Fruit fly (Drosophila melanogaster) whole organism, embryonic: ENCODE measurements around the gene Sdic4.

Experiments used
- Atf-2 ChIP-seq: fragments of 200-800 bp; sonication (Bioruptor generic); optimal IDR thresholded peaks from 2 replicates; lab custom pipeline; 2016; ENCODE audit warnings: missing biosample characterization, missing genetic modification characterization
- Blimp-1 ChIP-seq: fragments of 200-800 bp; sonication (Bioruptor generic); optimal IDR thresholded peaks from 3 replicates; lab custom pipeline; 2018; ENCODE audit warnings: missing biosample characterization, missing genetic modification characterization, mild to moderate bottlenecking, moderate library complexity, missing genetic modification reagents
- Bteb2 ChIP-seq: fragments of 200-800 bp; sonication (Bioruptor generic); optimal IDR thresholded peaks from 2 replicates; lab custom pipeline; 2016; ENCODE audit warnings: missing biosample characterization, missing genetic modification characterization
- CG1024 ChIP-seq: fragments of 200-800 bp; sonication (Bioruptor generic); IDR thresholded peaks from 2 replicates; pipeline ENCODE4 v1.3.6; 2022; ENCODE audit warnings: missing biosample characterization, missing genetic modification characterization
- CG10321 ChIP-seq: fragments of 200-800 bp; sonication (Bioruptor generic); IDR thresholded peaks from 2 replicates; pipeline ENCODE4 v1.3.6; 2022; ENCODE audit warnings: missing biosample characterization, missing genetic modification characterization
- CG10462 ChIP-seq: fragments of 200-800 bp; sonication (Bioruptor generic); optimal IDR thresholded peaks from 2 replicates; lab custom pipeline; 2016; ENCODE audit warnings: missing biosample characterization, missing genetic modification characterization
- CG11085 ChIP-seq: fragments of 200-800 bp; sonication (Bioruptor generic); IDR thresholded peaks from 2 replicates; pipeline ENCODE4 v1.3.6; 2022; ENCODE audit warnings: missing biosample characterization, missing genetic modification characterization
- CG11504 ChIP-seq: fragments of 200-800 bp; sonication (Bioruptor generic); optimal IDR thresholded peaks from 3 replicates; lab custom pipeline; 2019; ENCODE audit warnings: missing biosample characterization, mild to moderate bottlenecking, missing genetic modification characterization, moderate library complexity
- CG11695 ChIP-seq: fragments of 200-800 bp; sonication (Bioruptor generic); IDR thresholded peaks from 3 replicates; pipeline ENCODE4 v1.3.6; 2022; ENCODE audit warnings: missing biosample characterization, missing genetic modification characterization
- CG12104 ChIP-seq: fragments of 200-800 bp; sonication (Bioruptor generic); optimal IDR thresholded peaks from 3 replicates; lab custom pipeline; 2016; ENCODE audit warnings: missing biosample characterization, missing genetic modification characterization
- CG12769 ChIP-seq: fragments of 200-800 bp; sonication (Bioruptor generic); optimal IDR thresholded peaks from 2 replicates; lab custom pipeline; 2019; ENCODE audit warnings: missing biosample characterization, mild to moderate bottlenecking, missing genetic modification characterization, moderate library complexity
- CG13894 ChIP-seq: fragments of 200-800 bp; sonication (Bioruptor generic); optimal IDR thresholded peaks from 3 replicates; lab custom pipeline; 2018; ENCODE audit warnings: missing biosample characterization, mild to moderate bottlenecking, missing genetic modification characterization, moderate library complexity
- CG17359 ChIP-seq: fragments of 200-800 bp; sonication (Bioruptor generic); optimal IDR thresholded peaks from 3 replicates; lab custom pipeline; 2018; ENCODE audit warnings: missing biosample characterization, mild to moderate bottlenecking, missing genetic modification characterization, moderate library complexity
- CG18599 ChIP-seq: fragments of 200-800 bp; sonication (Bioruptor generic); optimal IDR thresholded peaks from 3 replicates; lab custom pipeline; 2017; ENCODE audit warnings: missing biosample characterization, missing genetic modification characterization, mild to moderate bottlenecking, moderate library complexity, missing genetic modification reagents
- CG2116 ChIP-seq: fragments of 200-800 bp; sonication (Bioruptor generic); optimal IDR thresholded peaks from 3 replicates; lab custom pipeline; 2018; ENCODE audit warnings: missing biosample characterization, mild to moderate bottlenecking, missing genetic modification characterization
- CG34422 ChIP-seq: fragments of 200-800 bp; sonication (Bioruptor generic); IDR thresholded peaks from 3 replicates; pipeline ENCODE4 v1.3.6; 2022; ENCODE audit warnings: missing biosample characterization, missing genetic modification characterization
- CG4282 ChIP-seq: fragments of 200-800 bp; sonication (Bioruptor generic); optimal IDR thresholded peaks from 2 replicates; lab custom pipeline; 2016; ENCODE audit warnings: missing biosample characterization, missing genetic modification characterization
- CG4820 ChIP-seq: fragments of 200-800 bp; sonication (Bioruptor generic); optimal IDR thresholded peaks from 3 replicates; lab custom pipeline; 2016; ENCODE audit warnings: missing biosample characterization, missing genetic modification characterization
- CG5953 ChIP-seq: fragments of 200-800 bp; sonication (Bioruptor generic); IDR thresholded peaks from 2 replicates; pipeline ENCODE4 v1.3.6; 2022; ENCODE audit warnings: missing biosample characterization, missing genetic modification characterization
- Dip2 ChIP-seq: fragments of 200-800 bp; sonication (Bioruptor generic); IDR thresholded peaks from 2 replicates; pipeline ENCODE4 v1.3.6; 2022; ENCODE audit warnings: missing biosample characterization, missing genetic modification characterization
- HmgZ ChIP-seq: fragments of 200-800 bp; sonication (Bioruptor generic); optimal IDR thresholded peaks from 2 replicates; lab custom pipeline; 2018; ENCODE audit warnings: missing biosample characterization, mild to moderate bottlenecking, missing genetic modification characterization
- Nf-YA ChIP-seq: fragments of 200-800 bp; sonication (Bioruptor generic); IDR thresholded peaks from 2 replicates; pipeline ENCODE4 v1.3.6; 2022; ENCODE audit warnings: missing biosample characterization, missing genetic modification characterization
- Nf-YB ChIP-seq: fragments of 200-800 bp; sonication (Bioruptor generic); optimal IDR thresholded peaks from 3 replicates; lab custom pipeline; 2019; ENCODE audit warnings: missing biosample characterization, mild to moderate bottlenecking, missing genetic modification characterization, moderate library complexity
- Ptx1 ChIP-seq: fragments of 200-800 bp; sonication (Bioruptor generic); IDR thresholded peaks from 2 replicates; pipeline ENCODE4 v1.3.6; 2022; ENCODE audit warnings: missing biosample characterization, missing genetic modification characterization
- Scr ChIP-seq: fragments of 200-800 bp; sonication (Bioruptor generic); IDR thresholded peaks from 2 replicates; pipeline ENCODE4 v1.3.6; 2022; ENCODE audit warnings: missing biosample characterization, missing genetic modification characterization; ENCODE audit not compliant: partially characterized antibody
- Sox100B ChIP-seq: fragments of 200-800 bp; sonication (Bioruptor generic); optimal IDR thresholded peaks from 3 replicates; lab custom pipeline; 2018; ENCODE audit warnings: missing biosample characterization, mild to moderate bottlenecking, missing genetic modification characterization
- Vsx1 ChIP-seq: fragments of 200-800 bp; sonication (Bioruptor generic); optimal IDR thresholded peaks from 2 replicates; lab custom pipeline; 2017; ENCODE audit warnings: missing biosample characterization, mild to moderate bottlenecking, missing genetic modification characterization, missing genetic modification reagents
- abd-A ChIP-seq: fragments of 200-800 bp; sonication (Bioruptor generic); optimal IDR thresholded peaks from 3 replicates; lab custom pipeline; 2019; ENCODE audit warnings: missing biosample characterization, mild to moderate bottlenecking, missing genetic modification characterization, moderate library complexity
- cg ChIP-seq: fragments of 200-800 bp; sonication (Bioruptor generic); optimal IDR thresholded peaks from 3 replicates; lab custom pipeline; 2019; ENCODE audit warnings: missing biosample characterization, mild to moderate bottlenecking, missing genetic modification characterization, moderate library complexity
- chinmo ChIP-seq: fragments of 200-800 bp; sonication (Bioruptor generic); IDR thresholded peaks from 4 replicates; pipeline ENCODE4 v1.3.6; 2022; ENCODE audit warnings: missing biosample characterization, missing genetic modification characterization; ENCODE audit not compliant: partially characterized antibody
- crol ChIP-seq: fragments of 200-800 bp; sonication (Bioruptor generic); IDR thresholded peaks from 2 replicates; pipeline ENCODE4 v1.3.6; 2022; ENCODE audit warnings: missing biosample characterization, missing genetic modification characterization
- dmrt11E ChIP-seq: fragments of 200-800 bp; sonication (Bioruptor generic); optimal IDR thresholded peaks from 3 replicates; lab custom pipeline; 2018; ENCODE audit warnings: missing biosample characterization, mild to moderate bottlenecking, missing genetic modification characterization, moderate library complexity
- fru ChIP-seq: fragments of >200 bp; optimal IDR thresholded peaks from 2 replicates; lab custom pipeline; 2017
- gce ChIP-seq: fragments of 200-800 bp; sonication (Bioruptor generic); IDR thresholded peaks from 3 replicates; pipeline ENCODE4 v1.3.6; 2022; ENCODE audit warnings: missing biosample characterization, missing genetic modification characterization
- gem ChIP-seq: fragments of 200-800 bp; sonication (Bioruptor generic); optimal IDR thresholded peaks from 2 replicates; lab custom pipeline; 2019; ENCODE audit warnings: missing biosample characterization, mild to moderate bottlenecking, missing genetic modification characterization, moderate library complexity
- grn ChIP-seq: fragments of 200-800 bp; sonication (Bioruptor generic); optimal IDR thresholded peaks from 3 replicates; lab custom pipeline; 2017; ENCODE audit warnings: missing biosample characterization, missing genetic modification characterization
- kni ChIP-seq: fragments of 200-800 bp; sonication (Bioruptor generic); optimal IDR thresholded peaks from 3 replicates; lab custom pipeline; 2017; ENCODE audit warnings: mild to moderate bottlenecking, missing biosample characterization, missing genetic modification reagents, missing genetic modification characterization
- lbe ChIP-seq: fragments of 200-800 bp; sonication (Bioruptor generic); optimal IDR thresholded peaks from 2 replicates; lab custom pipeline; 2016; ENCODE audit warnings: missing biosample characterization, mild to moderate bottlenecking, missing genetic modification characterization
- mam ChIP-seq: fragments of 200-800 bp; sonication (Bioruptor generic); optimal IDR thresholded peaks from 3 replicates; lab custom pipeline; 2016; ENCODE audit warnings: missing biosample characterization, missing genetic modification characterization
- onecut ChIP-seq: fragments of 200-800 bp; sonication (Bioruptor generic); IDR thresholded peaks from 2 replicates; pipeline ENCODE4 v1.3.6; 2022; ENCODE audit warnings: missing biosample characterization, missing genetic modification characterization
- sd ChIP-seq: fragments of 200-800 bp; sonication (Bioruptor generic); optimal IDR thresholded peaks from 3 replicates; lab custom pipeline; 2018; ENCODE audit warnings: missing biosample characterization, mild to moderate bottlenecking, missing genetic modification characterization, moderate library complexity
- sna ChIP-seq: fragments of 200-800 bp; sonication (Bioruptor generic); IDR thresholded peaks from 2 replicates; pipeline ENCODE4 v1.3.6; 2022; ENCODE audit warnings: missing biosample characterization, missing genetic modification characterization; ENCODE audit not compliant: partially characterized antibody
- tna ChIP-seq: fragments of 200-800 bp; sonication (Bioruptor generic); IDR thresholded peaks from 2 replicates; pipeline ENCODE4 v1.3.6; 2022; ENCODE audit warnings: missing biosample characterization, missing genetic modification characterization; ENCODE audit not compliant: partially characterized antibody
- vvl ChIP-seq: fragments of 200-800 bp; sonication (Bioruptor generic); IDR thresholded peaks from 2 replicates; pipeline ENCODE4 v1.3.6; 2022; ENCODE audit warnings: missing biosample characterization, missing genetic modification characterization
- wor ChIP-seq: fragments of 200-800 bp; sonication (Bioruptor generic); IDR thresholded peaks from 2 replicates; pipeline ENCODE4 v1.3.6; 2022; ENCODE audit warnings: missing biosample characterization, missing genetic modification characterization

Sdic4 gene

dm6 chrX:20238736-20239607 is 14.2 kb upstream of the Sdic4 start (continued):
- TF ChIP-seq HmgZ (tag; lab: Kevin White, UChicago) (no peak), Nf-YB (GFP tag; lab: Kevin White, UChicago) (no peak), vvl (GFP tag; lab: Robert Waterston, UW) (peak; percentile 62; the same call in 1 of the 2 replicates), Dip2 (GFP tag; lab: Robert Waterston, UW) (peak; percentile 70), CG12104 (GFP tag; lab: Kevin White, UChicago) (no peak), CG11085 (GFP tag; lab: Robert Waterston, UW) (no peak)

- TF ChIP-seq CG1024 (GFP tag; lab: Robert Waterston, UW), result no peak
- peak; percentile 82; the same call in 2 of the 4 replicates for TF ChIP-seq chinmo (GFP tag; lab: Robert Waterston, UW)
- no peak for TF ChIP-seq gem
- TF ChIP-seq CG12769 (tag; lab: Kevin White, UChicago), result peak; percentile 89
- peak; percentile 96 for TF ChIP-seq vvl (GFP tag; lab: Robert Waterston, UW)
- no peak for TF ChIP-seq CG4820 (GFP tag; lab: Kevin White, UChicago)
- TF ChIP-seq CG17359, result no peak
- TF ChIP-seq CG10321 (GFP tag; lab: Robert Waterston, UW), result no peak
- TF ChIP-seq sd (tag; lab: Kevin White, UChicago), result peak; percentile 2
- TF ChIP-seq Vsx1, result peak; percentile 47
- peak; percentile 8 for TF ChIP-seq kni
- TF ChIP-seq grn, result peak; percentile 82
- peak; percentile 80 for TF ChIP-seq Blimp-1 (GFP tag; lab: Kevin White, UChicago)
- peak; percentile 91 for TF ChIP-seq abd-A (tag; lab: Kevin White, UChicago)
- TF ChIP-seq crol (GFP tag; lab: Robert Waterston, UW), result peak; percentile 64
- TF ChIP-seq onecut (GFP tag; lab: Robert Waterston, UW), result peak; percentile 40; the same call in 1 of the 2 replicates
- peak; percentile 94 for TF ChIP-seq CG13894 (tag; lab: Kevin White, UChicago)
Observed at dm6 chrX:20237914-20238313, 13.1 kb upstream of the Sdic4 start.

dm6 chrX:20235794-20236513 is 11.1 kb upstream of the Sdic4 start, which contains the start of gene sw:
Gene sw (minus strand): TSS chrX:20236382.
- peak; percentile 95 for TF ChIP-seq Scr
- TF ChIP-seq tna (GFP tag; lab: Robert Waterston, UW), result peak; percentile 70
- TF ChIP-seq Bteb2, result peak; percentile 10
- peak; percentile 11 for TF ChIP-seq Atf-2 (GFP tag; lab: Kevin White, UChicago)
- TF ChIP-seq CG18599 (GFP tag; lab: Kevin White, UChicago), result peak; percentile 53
- TF ChIP-seq CG11504 (tag; lab: Kevin White, UChicago), result peak; percentile 66
- no peak for TF ChIP-seq wor
- no peak for TF ChIP-seq lbe (GFP tag; lab: Kevin White, UChicago)
- TF ChIP-seq Ptx1, result peak; percentile 78
- TF ChIP-seq CG2116, result peak; percentile 28
- TF ChIP-seq CG5953, result no peak
- TF ChIP-seq dmrt11E (tag; lab: Kevin White, UChicago), result peak; percentile 60
- TF ChIP-seq gce, result no peak
- no peak for TF ChIP-seq Nf-YA (GFP tag; lab: Robert Waterston, UW)
- no peak for TF ChIP-seq CG4282 (GFP tag; lab: Kevin White, UChicago)
- no peak for TF ChIP-seq fru (lab: Kevin White, UChicago)
- peak; percentile 46; the same call in 1 of the 3 replicates for TF ChIP-seq CG11695
- peak; percentile 25 for TF ChIP-seq Sox100B (GFP tag; lab: Kevin White, UChicago)
- no peak for TF ChIP-seq CG10462
- TF ChIP-seq CG17359, result peak; percentile 34
- TF ChIP-seq CG34422 (GFP tag; lab: Robert Waterston, UW), result peak; percentile 78; the same call in 1 of the 3 replicates
- TF ChIP-seq cg (GFP tag; lab: Kevin White, UChicago), result no peak
- peak; percentile 74 for TF ChIP-seq mam (GFP tag; lab: Kevin White, UChicago)
- peak; percentile 89 for TF ChIP-seq sna (GFP tag; lab: Robert Waterston, UW)
